Fruit fly (Drosophila melanogaster) whole organism, embryonic: ENCODE results near the gene Sry-alpha.

Source experiments
- Abd-B ChIP-seq: fragments of 200-800 bp; sonication (Bioruptor generic); optimal IDR thresholded peaks from 2 replicates; lab custom pipeline; 2018; ENCODE audit warnings: missing biosample characterization, mild to moderate bottlenecking, missing genetic modification characterization, moderate library complexity
- Ada2b ChIP-seq: fragments of 200-800 bp; sonication (Bioruptor generic); IDR thresholded peaks from 2 replicates; pipeline ENCODE4 v1.3.6; 2022; ENCODE audit warnings: missing biosample characterization, missing genetic modification characterization
- Atf3 ChIP-seq: fragments of 200-800 bp; sonication (Bioruptor generic); optimal IDR thresholded peaks from 3 replicates; lab custom pipeline; 2016; ENCODE audit warnings: missing biosample characterization, missing genetic modification characterization
- CG10959 ChIP-seq: fragments of 200-800 bp; sonication (Bioruptor generic); IDR thresholded peaks from 2 replicates; pipeline ENCODE4 v1.3.6; 2022; ENCODE audit warnings: missing biosample characterization, missing genetic modification characterization
- CG11723 ChIP-seq: fragments of 200-800 bp; sonication (Bioruptor generic); optimal IDR thresholded peaks from 2 replicates; lab custom pipeline; 2017; ENCODE audit warnings: missing biosample characterization, mild to moderate bottlenecking, missing genetic modification characterization
- CG13894 ChIP-seq: fragments of 200-800 bp; sonication (Bioruptor generic); optimal IDR thresholded peaks from 3 replicates; lab custom pipeline; 2018; ENCODE audit warnings: missing biosample characterization, mild to moderate bottlenecking, missing genetic modification characterization, moderate library complexity
- CG15073 ChIP-seq: fragments of 200-800 bp; sonication (Bioruptor generic); optimal IDR thresholded peaks from 2 replicates; lab custom pipeline; 2016; ENCODE audit warnings: missing biosample characterization, missing genetic modification characterization
- CG18599 ChIP-seq: fragments of 200-800 bp; sonication (Bioruptor generic); optimal IDR thresholded peaks from 3 replicates; lab custom pipeline; 2017; ENCODE audit warnings: missing biosample characterization, missing genetic modification characterization, mild to moderate bottlenecking, moderate library complexity, missing genetic modification reagents
- CG31388 ChIP-seq: fragments of 200-800 bp; sonication (Bioruptor generic); optimal IDR thresholded peaks from 2 replicates; lab custom pipeline; 2016; ENCODE audit warnings: missing biosample characterization, missing genetic modification characterization
- CG3726 ChIP-seq: fragments of 200-800 bp; sonication (Bioruptor generic); IDR thresholded peaks from 3 replicates; pipeline ENCODE4, ENCODE4 v1.3.6; 2022; ENCODE audit warnings: missing biosample characterization, missing genetic modification characterization
- CG3847 ChIP-seq: fragments of 200-800 bp; sonication (Bioruptor generic); IDR thresholded peaks from 2 replicates; pipeline ENCODE4 v1.3.6; 2022; ENCODE audit warnings: missing biosample characterization, missing genetic modification characterization
- CG4820 ChIP-seq: fragments of 200-800 bp; sonication (Bioruptor generic); optimal IDR thresholded peaks from 3 replicates; lab custom pipeline; 2016; ENCODE audit warnings: missing biosample characterization, missing genetic modification characterization
- CG5245 ChIP-seq: fragments of 200-800 bp; sonication (Bioruptor generic); optimal IDR thresholded peaks from 3 replicates; lab custom pipeline; 2016; ENCODE audit warnings: missing biosample characterization, missing genetic modification characterization
- CG6272 ChIP-seq: fragments of 200-800 bp; sonication (Bioruptor generic); IDR thresholded peaks from 2 replicates; pipeline ENCODE4 v1.3.6; 2022; ENCODE audit warnings: missing biosample characterization, missing genetic modification characterization
- CG6689 ChIP-seq: fragments of 200-800 bp; sonication (Bioruptor generic); IDR thresholded peaks from 2 replicates; pipeline ENCODE4 v1.3.6; 2022; ENCODE audit warnings: missing biosample characterization, missing genetic modification characterization
- CG7357 ChIP-seq: fragments of 200-800 bp; sonication (Bioruptor generic); IDR thresholded peaks from 3 replicates; pipeline ENCODE4 v1.3.6; 2022; ENCODE audit warnings: missing biosample characterization, missing genetic modification characterization
- CG7928 ChIP-seq: fragments of 200-800 bp; sonication (Bioruptor generic); optimal IDR thresholded peaks from 2 replicates; lab custom pipeline; 2017; ENCODE audit warnings: missing biosample characterization, mild to moderate bottlenecking, missing genetic modification characterization
- CG7987 ChIP-seq: fragments of 200-800 bp; sonication (Bioruptor generic); optimal IDR thresholded peaks from 2 replicates; lab custom pipeline; 2018; ENCODE audit warnings: missing biosample characterization, mild to moderate bottlenecking, missing genetic modification characterization, moderate library complexity
- CG9727 ChIP-seq: fragments of 200-800 bp; sonication (Bioruptor generic); optimal IDR thresholded peaks from 3 replicates; lab custom pipeline; 2017; ENCODE audit warnings: missing biosample characterization, mild to moderate bottlenecking, missing genetic modification characterization
- CG9797 ChIP-seq: fragments of 200-800 bp; sonication (Bioruptor generic); optimal IDR thresholded peaks from 3 replicates; lab custom pipeline; 2018; ENCODE audit warnings: missing biosample characterization, mild to moderate bottlenecking, missing genetic modification characterization
- CG9817 ChIP-seq: fragments of 200-800 bp; sonication (Bioruptor generic); optimal IDR thresholded peaks from 2 replicates; lab custom pipeline; 2018; ENCODE audit warnings: missing biosample characterization, mild to moderate bottlenecking, missing genetic modification characterization, moderate library complexity
- Ets97D ChIP-seq: fragments of 200-800 bp; sonication (Bioruptor generic); optimal IDR thresholded peaks from 3 replicates; lab custom pipeline; 2016; ENCODE audit warnings: missing biosample characterization, missing genetic modification characterization
- Fer3 ChIP-seq: fragments of 200-800 bp; sonication (Bioruptor generic); optimal IDR thresholded peaks from 2 replicates; lab custom pipeline; 2018; ENCODE audit warnings: missing biosample characterization, mild to moderate bottlenecking, missing genetic modification characterization, moderate library complexity
- HLH3B ChIP-seq: fragments of 200-800 bp; sonication (Bioruptor generic); IDR thresholded peaks from 2 replicates; pipeline ENCODE4 v1.3.6; 2022; ENCODE audit warnings: missing biosample characterization, missing genetic modification characterization
- Hand ChIP-seq: fragments of 200-800 bp; sonication (Bioruptor generic); optimal IDR thresholded peaks from 2 replicates; lab custom pipeline; 2017; ENCODE audit warnings: mild to moderate bottlenecking, missing biosample characterization, missing genetic modification reagents, missing genetic modification characterization
- Hmr ChIP-seq: fragments of 200-800 bp; sonication (Bioruptor generic); optimal IDR thresholded peaks from 3 replicates; lab custom pipeline; 2017; ENCODE audit warnings: mild to moderate bottlenecking, missing biosample characterization, missing genetic modification reagents, missing genetic modification characterization
- Hr3 ChIP-seq: fragments of 200-800 bp; sonication (Bioruptor generic); optimal IDR thresholded peaks from 3 replicates; lab custom pipeline; 2016; ENCODE audit warnings: missing biosample characterization, missing genetic modification characterization
- Hr39 ChIP-seq: fragments of >200 bp; optimal IDR thresholded peaks from 2 replicates; lab custom pipeline; 2017
- Mrtf ChIP-seq: fragments of 200-800 bp; sonication (Bioruptor generic); IDR thresholded peaks from 3 replicates; pipeline ENCODE4 v1.3.6; 2022; ENCODE audit warnings: missing biosample characterization, missing genetic modification characterization
- Oli ChIP-seq: fragments of 200-800 bp; sonication (Bioruptor generic); optimal IDR thresholded peaks from 2 replicates; lab custom pipeline; 2018; ENCODE audit warnings: missing biosample characterization, mild to moderate bottlenecking, missing genetic modification characterization, moderate library complexity
- Poxn ChIP-seq: fragments of 200-800 bp; sonication (Bioruptor generic); IDR thresholded peaks from 2 replicates; pipeline ENCODE4 v1.3.6; 2022; ENCODE audit warnings: missing biosample characterization, missing genetic modification characterization
- Side ChIP-seq: fragments of 200-800 bp; sonication (Bioruptor generic); optimal IDR thresholded peaks from 2 replicates; lab custom pipeline; 2016; ENCODE audit warnings: missing biosample characterization, missing genetic modification characterization
- Sox100B ChIP-seq: fragments of 200-800 bp; sonication (Bioruptor generic); optimal IDR thresholded peaks from 3 replicates; lab custom pipeline; 2018; ENCODE audit warnings: missing biosample characterization, mild to moderate bottlenecking, missing genetic modification characterization
- Vsx1 ChIP-seq: fragments of 200-800 bp; sonication (Bioruptor generic); optimal IDR thresholded peaks from 2 replicates; lab custom pipeline; 2017; ENCODE audit warnings: missing biosample characterization, mild to moderate bottlenecking, missing genetic modification characterization, missing genetic modification reagents
- ara ChIP-seq: fragments of 200-800 bp; sonication (Bioruptor generic); IDR thresholded peaks from 2 replicates; pipeline ENCODE4 v1.3.6; 2022; ENCODE audit warnings: missing biosample characterization, missing genetic modification characterization
- bcd ChIP-seq: fragments of 200-800 bp; sonication (Bioruptor generic); optimal IDR thresholded peaks from 2 replicates; lab custom pipeline; 2017; ENCODE audit warnings: missing biosample characterization, mild to moderate bottlenecking, missing genetic modification characterization
- dmrt11E ChIP-seq: fragments of 200-800 bp; sonication (Bioruptor generic); optimal IDR thresholded peaks from 3 replicates; lab custom pipeline; 2018; ENCODE audit warnings: missing biosample characterization, mild to moderate bottlenecking, missing genetic modification characterization, moderate library complexity
- dmrt99B ChIP-seq: fragments of 200-800 bp; sonication (Bioruptor generic); optimal IDR thresholded peaks from 2 replicates; lab custom pipeline; 2018; ENCODE audit warnings: missing biosample characterization, mild to moderate bottlenecking, missing genetic modification characterization, moderate library complexity
- dpn ChIP-seq, 2 experiments: fragments of 200-800 bp; sonication (Bioruptor generic); optimal IDR thresholded peaks; 3 replicates each; lab custom pipeline; 2016; ENCODE audit warnings: missing biosample characterization in 2 of 2, missing genetic modification characterization in 2 of 2
- eyg ChIP-seq: fragments of 200-800 bp; sonication (Bioruptor generic); optimal IDR thresholded peaks from 3 replicates; lab custom pipeline; 2016; ENCODE audit warnings: missing biosample characterization, missing genetic modification characterization
- fd96Cb ChIP-seq: fragments of 200-800 bp; sonication (Bioruptor generic); optimal IDR thresholded peaks from 2 replicates; lab custom pipeline; 2018; ENCODE audit warnings: missing biosample characterization, mild to moderate bottlenecking, missing genetic modification characterization, moderate library complexity
- gce ChIP-seq: fragments of 200-800 bp; sonication (Bioruptor generic); IDR thresholded peaks from 3 replicates; pipeline ENCODE4 v1.3.6; 2022; ENCODE audit warnings: missing biosample characterization, missing genetic modification characterization
- gro ChIP-seq: fragments of 200-800 bp; sonication (Bioruptor generic); optimal IDR thresholded peaks from 2 replicates; lab custom pipeline; 2016; ENCODE audit warnings: missing biosample characterization, missing genetic modification characterization
- gsb-n ChIP-seq: fragments of 200-800 bp; sonication (Bioruptor generic); optimal IDR thresholded peaks from 3 replicates; lab custom pipeline; 2018; ENCODE audit warnings: missing biosample characterization, mild to moderate bottlenecking, missing genetic modification characterization
- h ChIP-seq: fragments of >200 bp; optimal IDR thresholded peaks from 2 replicates; lab custom pipeline; 2017
- hkb ChIP-seq, 2 experiments: fragments of 200-800 bp in 1 of 2; fragments of >200 bp in 1 of 2; sonication (Bioruptor generic) in 1 of 2; IDR thresholded peaks in 1 of 2; optimal IDR thresholded peaks in 1 of 2; 2 replicates each; pipeline versions ENCODE4 v1.3.6 to Lab custom; 2017 to 2022; ENCODE audit warnings: missing biosample characterization in 1 of 2, missing genetic modification characterization in 1 of 2
- knrl ChIP-seq: fragments of 200-800 bp; sonication (Bioruptor generic); IDR thresholded peaks from 3 replicates; pipeline ENCODE4 v1.3.6; 2022; ENCODE audit warnings: missing biosample characterization, missing genetic modification characterization; ENCODE audit not compliant: partially characterized antibody
- lbe ChIP-seq: fragments of 200-800 bp; sonication (Bioruptor generic); optimal IDR thresholded peaks from 2 replicates; lab custom pipeline; 2016; ENCODE audit warnings: missing biosample characterization, mild to moderate bottlenecking, missing genetic modification characterization
- org-1 ChIP-seq: fragments of 200-800 bp; sonication (Bioruptor generic); optimal IDR thresholded peaks from 2 replicates; lab custom pipeline; 2017; ENCODE audit warnings: missing biosample characterization, missing genetic modification characterization
- phol ChIP-seq: fragments of 200-800 bp; sonication (Bioruptor generic); optimal IDR thresholded peaks from 3 replicates; lab custom pipeline; 2018; ENCODE audit warnings: missing biosample characterization, mild to moderate bottlenecking, missing genetic modification characterization, moderate library complexity
- sisA ChIP-seq: fragments of 200-800 bp; sonication (Bioruptor generic); IDR thresholded peaks from 2 replicates; pipeline ENCODE4 v1.3.6; 2022; ENCODE audit warnings: missing biosample characterization, missing genetic modification characterization
- tgo ChIP-seq: fragments of 200-800 bp; sonication (Bioruptor generic); IDR thresholded peaks from 3 replicates; pipeline ENCODE4 v1.3.6; 2022; ENCODE audit warnings: missing biosample characterization, missing genetic modification characterization

Sry-alpha gene

DNA sequence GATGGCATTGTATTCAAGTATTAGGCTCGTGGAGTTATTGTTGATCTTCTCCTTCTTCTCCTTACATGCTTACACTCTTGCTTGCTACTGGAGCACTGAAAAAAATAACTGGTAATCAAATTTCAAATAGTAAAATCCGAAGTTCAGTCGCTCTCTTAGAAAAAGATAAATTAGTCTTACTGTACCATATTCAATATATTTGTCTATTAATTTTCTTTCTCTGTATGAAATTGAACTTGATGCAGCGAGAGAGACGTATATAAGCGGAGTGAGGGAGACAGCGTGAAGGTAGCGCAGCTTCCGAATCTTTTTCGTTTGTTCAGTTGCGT is 21.6 kb downstream of the Sry-alpha start (continued):
- TF ChIP-seq Abd-B (peak; percentile 80), CG7928 (GFP tag; lab: Kevin White, UChicago) (peak; percentile 17), Mrtf (GFP tag; lab: Robert Waterston, UW) (peak; percentile 89), CG5245 (GFP tag; lab: Kevin White, UChicago) (peak; percentile 93), gro (peak; percentile 1), eyg (GFP tag; lab: Kevin White, UChicago) (peak; percentile 69), CG9727 (GFP tag; lab: Kevin White, UChicago) (peak; percentile 83), Hr3 (GFP tag; lab: Kevin White, UChicago) (peak; percentile 62), gsb-n (tag; lab: Kevin White, UChicago) (peak; percentile 92), CG31388 (GFP tag; lab: Kevin White, UChicago) (peak; percentile 59), dmrt99B (tag; lab: Kevin White, UChicago) (peak; percentile 95), h (lab: Kevin White, UChicago) (no peak), Ada2b (GFP tag; lab: Robert Waterston, UW) (peak; percentile 93), Oli (peak; percentile 73), phol (tag; lab: Kevin White, UChicago) (peak; percentile 92), Hand (no peak), Poxn (GFP tag; lab: Robert Waterston, UW) (no peak), Side (GFP tag; lab: Kevin White, UChicago) (peak; percentile 89), fd96Cb (peak; percentile 94), Hr39 (lab: Kevin White, UChicago) (no peak), ara (GFP tag; lab: Robert Waterston, UW) (peak; percentile 90), Sox100B (GFP tag; lab: Kevin White, UChicago) (peak; percentile 91), lbe (GFP tag; lab: Kevin White, UChicago) (peak; percentile 87), CG9797 (GFP tag; lab: Kevin White, UChicago) (no peak), Fer3 (tag; lab: Kevin White, UChicago) (peak; percentile 87), HLH3B (GFP tag; lab: Robert Waterston, UW) (peak; percentile 96), Atf3 (GFP tag; lab: Kevin White, UChicago) (peak; percentile 64), Ets97D (peak; percentile 69), CG4820 (peak; percentile 90), CG6272 (peak; percentile 72), knrl (no peak), CG3726 (GFP tag; lab: Robert Waterston, UW) (peak; percentile 85; the same call in 1 of the 3 replicates), CG15073 (GFP tag; lab: Kevin White, UChicago) (no peak), CG7357 (GFP tag; lab: Robert Waterston, UW) (peak; percentile 78), CG18599 (GFP tag; lab: Kevin White, UChicago) (peak; percentile 89), org-1 (GFP tag; lab: Kevin White, UChicago) (peak; percentile 74), dpn (GFP tag; optimal IDR thresholded peaks at IDR 0.05; lab: Kevin White, UChicago) (peak; percentile 77 to 90), CG10959 (peak; percentile 78), CG7987 (GFP tag; lab: Kevin White, UChicago) (peak; percentile 80), dmrt11E (tag; lab: Kevin White, UChicago) (peak; percentile 58), Vsx1 (peak; percentile 47), sisA (GFP tag; lab: Robert Waterston, UW) (peak; percentile 96), bcd (GFP tag; lab: Kevin White, UChicago) (peak; percentile 86), tgo (GFP tag; lab: Robert Waterston, UW) (peak; percentile 89), CG6689 (GFP tag; lab: Robert Waterston, UW) (peak; percentile 90), CG11723 (GFP tag; lab: Kevin White, UChicago) (peak; percentile 83), Hmr (GFP tag; lab: Kevin White, UChicago) (peak; percentile 68), CG9817 (tag; lab: Kevin White, UChicago) (peak; percentile 79), CG3847 (GFP tag; lab: Robert Waterston, UW) (peak; percentile 59), hkb (optimal IDR thresholded peaks at IDR 0.05; lab: Kevin White, UChicago) (no peak), hkb (GFP tag; IDR thresholded peaks at IDR 0.05; lab: Robert Waterston, UW) (peak; percentile 96), gce (peak; percentile 83), CG13894 (no peak)
